Worm (Caenorhabditis elegans) whole organism, mixed stage, embryonic: ENCODE data around the gene sago-1.

Source experiments
- M03D4.4 ChIP-seq: sonication (generic microtip); optimal IDR thresholded peaks from 2 replicates; lab custom pipeline; 2017; ENCODE audit warnings: mild to moderate bottlenecking, missing genetic modification characterization, missing compliant biosample characterization
- bed-3 ChIP-seq: fragments of 200-800 bp; sonication (Bioruptor generic); optimal IDR thresholded peaks from 3 replicates; lab custom pipeline; 2018; ENCODE audit warnings: mild to moderate bottlenecking, missing genetic modification characterization, moderate library complexity, missing compliant biosample characterization
- blmp-1 ChIP-seq: fragments of 150-350 bp; optimal IDR thresholded peaks from 2 replicates; lab custom pipeline; 2014; ENCODE audit warnings: missing biosample characterization, missing genetic modification characterization
- ceh-43 ChIP-seq: fragments of 200-800 bp; sonication (Bioruptor generic); optimal IDR thresholded peaks from 2 replicates; lab custom pipeline; 2018; ENCODE audit warnings: mild to moderate bottlenecking, missing genetic modification characterization, moderate library complexity, missing compliant biosample characterization
- ceh-83 ChIP-seq: fragments of 200-800 bp; sonication (Bioruptor generic); optimal IDR thresholded peaks from 2 replicates; lab custom pipeline; 2018; ENCODE audit warnings: mild to moderate bottlenecking, missing genetic modification characterization, missing compliant biosample characterization
- cnd-1 ChIP-seq: fragments of 200-800 bp; sonication (Bioruptor generic); optimal IDR thresholded peaks from 2 replicates; lab custom pipeline; 2018; ENCODE audit warnings: mild to moderate bottlenecking, missing genetic modification characterization, missing compliant biosample characterization
- drap-1 ChIP-seq: fragments of 200-800 bp; sonication (Bioruptor generic); optimal IDR thresholded peaks from 3 replicates; lab custom pipeline; 2018; ENCODE audit warnings: mild to moderate bottlenecking, missing genetic modification characterization, missing compliant biosample characterization
- elt-1 ChIP-seq: sonication (generic microtip); optimal IDR thresholded peaks from 2 replicates; lab custom pipeline; 2017; ENCODE audit warnings: missing genetic modification characterization, mild to moderate bottlenecking, missing compliant biosample characterization, antibody characterized with exemption, moderate library complexity, borderline replicate concordance; ENCODE audit not compliant: insufficient read depth
- elt-3 ChIP-seq: fragments of 150-350 bp; optimal IDR thresholded peaks from 2 replicates; lab custom pipeline; 2014; ENCODE audit warnings: missing biosample characterization, missing genetic modification characterization
- flh-1 ChIP-seq: fragments of 200-800 bp; sonication (Bioruptor generic); optimal IDR thresholded peaks from 2 replicates; lab custom pipeline; 2018; ENCODE audit warnings: mild to moderate bottlenecking, missing genetic modification characterization, moderate library complexity, missing compliant biosample characterization
- ham-2 ChIP-seq: fragments of 200-800 bp; sonication (Bioruptor generic); optimal IDR thresholded peaks from 2 replicates; lab custom pipeline; 2018; ENCODE audit warnings: mild to moderate bottlenecking, missing genetic modification characterization, missing compliant biosample characterization
- hlh-1 ChIP-seq: fragments of 150-350 bp; optimal IDR thresholded peaks from 2 replicates; lab custom pipeline; 2014; ENCODE audit warnings: missing biosample characterization, missing genetic modification reagents, missing genetic modification characterization
- lin-13 ChIP-seq: fragments of 150-350 bp; optimal IDR thresholded peaks from 2 replicates; lab custom pipeline; 2014; ENCODE audit warnings: missing biosample characterization, missing genetic modification characterization
- lin-32 ChIP-seq: fragments of 200-800 bp; sonication (Bioruptor generic); optimal IDR thresholded peaks from 2 replicates; lab custom pipeline; 2018; ENCODE audit warnings: mild to moderate bottlenecking, missing genetic modification characterization, missing compliant biosample characterization
- lsy-2 ChIP-seq: fragments of 150-350 bp; optimal IDR thresholded peaks from 2 replicates; lab custom pipeline; 2014; ENCODE audit warnings: missing biosample characterization, missing genetic modification characterization
- mab-5 ChIP-seq: fragments of 150-350 bp; optimal IDR thresholded peaks from 2 replicates; lab custom pipeline; 2014; ENCODE audit warnings: missing biosample characterization, missing genetic modification characterization
- mep-1 ChIP-seq: fragments of 150-350 bp; optimal IDR thresholded peaks from 2 replicates; lab custom pipeline; 2017; ENCODE audit warnings: missing biosample characterization, missing genetic modification reagents, missing genetic modification characterization, inconsistent platforms
- mls-2 ChIP-seq: sonication (generic microtip); optimal IDR thresholded peaks from 2 replicates; lab custom pipeline; 2016; ENCODE audit warnings: mild to moderate bottlenecking, missing genetic modification characterization, moderate library complexity, missing compliant biosample characterization
- nhr-12 ChIP-seq: fragments of 150-350 bp; optimal IDR thresholded peaks from 2 replicates; lab custom pipeline; 2014; ENCODE audit warnings: missing biosample characterization, missing genetic modification characterization
- nhr-2 ChIP-seq: fragments of 150-350 bp; optimal IDR thresholded peaks from 2 replicates; lab custom pipeline; 2014; ENCODE audit warnings: missing biosample characterization, missing genetic modification characterization
- nhr-237 ChIP-seq: fragments of 150-350 bp; optimal IDR thresholded peaks from 2 replicates; lab custom pipeline; 2014; ENCODE audit warnings: missing biosample characterization, missing genetic modification characterization
- nhr-28 ChIP-seq: fragments of 150-350 bp; optimal IDR thresholded peaks from 2 replicates; lab custom pipeline; 2014; ENCODE audit warnings: missing biosample characterization, missing genetic modification characterization
- nhr-76 ChIP-seq: sonication (generic microtip); optimal IDR thresholded peaks from 2 replicates; lab custom pipeline; 2017; ENCODE audit warnings: missing biosample characterization, missing genetic modification characterization
- pha-4 ChIP-seq: fragments of 150-350 bp; optimal IDR thresholded peaks from 2 replicates; lab custom pipeline; 2018; ENCODE audit warnings: missing biosample characterization, missing genetic modification reagents, missing genetic modification characterization
- sem-2 ChIP-seq: fragments of 200-800 bp; sonication (Bioruptor generic); optimal IDR thresholded peaks from 2 replicates; lab custom pipeline; 2018; ENCODE audit warnings: mild to moderate bottlenecking, missing genetic modification characterization, missing compliant biosample characterization
- snpc-4 ChIP-seq: fragments of 150-350 bp; optimal IDR thresholded peaks from 2 replicates; lab custom pipeline; 2014; ENCODE audit warnings: missing biosample characterization, missing genetic modification characterization
- sptf-1 ChIP-seq: sonication (generic microtip); optimal IDR thresholded peaks from 2 replicates; lab custom pipeline; 2017; ENCODE audit warnings: mild to moderate bottlenecking, missing genetic modification characterization, moderate library complexity, missing compliant biosample characterization
- tbx-8 ChIP-seq: fragments of 200-800 bp; sonication (Bioruptor generic); optimal IDR thresholded peaks from 2 replicates; lab custom pipeline; 2018; ENCODE audit warnings: mild to moderate bottlenecking, missing genetic modification characterization, moderate library complexity, missing compliant biosample characterization
- unc-62 ChIP-seq: fragments of 150-350 bp; optimal IDR thresholded peaks from 2 replicates; lab custom pipeline; 2014; ENCODE audit warnings: missing biosample characterization, missing genetic modification reagents, missing genetic modification characterization
- zip-8 ChIP-seq: fragments of 150-350 bp; optimal IDR thresholded peaks from 2 replicates; lab custom pipeline; 2014; ENCODE audit warnings: missing biosample characterization, missing genetic modification characterization
- ztf-11 ChIP-seq: fragments of 150-350 bp; optimal IDR thresholded peaks from 2 replicates; lab custom pipeline; 2014; ENCODE audit warnings: missing biosample characterization, missing genetic modification characterization

Gene sago-1

DNA sequence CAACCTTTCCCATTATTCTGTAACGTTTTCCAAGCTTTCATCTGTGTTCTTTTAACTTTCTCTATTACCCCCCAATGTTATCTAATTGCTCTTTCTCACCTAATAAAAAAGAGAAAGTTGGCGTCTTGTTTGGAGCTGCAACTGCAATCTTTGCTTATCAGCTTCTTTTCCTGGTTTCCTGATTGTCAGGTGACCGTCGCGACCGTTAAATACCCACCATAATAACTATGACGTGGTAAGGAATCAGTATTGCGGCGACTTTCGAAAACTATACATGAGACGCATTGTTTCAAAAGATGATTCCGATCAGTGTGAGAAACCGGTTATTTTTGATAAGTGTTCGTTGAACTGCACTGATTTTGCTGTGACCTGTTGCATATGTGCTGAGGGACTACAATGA lies 28.4 kb upstream of the sago-1 start:
- no peak for TF ChIP-seq nhr-2 (tag; lab: Kevin White, UChicago)
- no peak for TF ChIP-seq flh-1 (GFP tag; lab: Kevin White, UChicago)
- no peak for TF ChIP-seq nhr-237
- no peak for TF ChIP-seq bed-3 (GFP tag; lab: Kevin White, UChicago)
- TF ChIP-seq sem-2: no peak

DNA sequence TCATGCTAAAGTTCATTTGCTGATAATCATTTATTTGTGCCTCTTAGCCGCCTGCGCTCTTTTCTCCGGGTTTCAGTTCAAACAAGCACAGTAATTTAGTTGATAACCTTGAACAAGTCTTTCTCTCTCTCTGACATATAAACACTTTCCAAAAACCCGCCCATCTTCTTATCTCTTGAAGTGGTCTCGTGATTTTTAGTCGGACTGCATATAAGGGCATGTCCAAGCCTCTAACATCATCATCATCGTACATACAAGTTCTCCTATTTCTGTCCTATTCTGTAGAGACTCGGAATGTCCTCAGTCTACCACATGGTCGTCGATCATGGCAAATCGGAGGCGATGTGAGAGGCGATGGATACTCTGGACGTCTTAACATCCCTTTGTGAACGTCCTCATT lies 27.4 kb upstream of the sago-1 start, which contains the start of gene F31F7.1:
Gene F31F7.1 (plus strand): TSS at position 235 of the 400 bp plus-strand sequence.
- TF ChIP-seq elt-1 (tag; lab: Kevin White, UChicago) (no peak), nhr-28 (tag; lab: Kevin White, UChicago) (no peak), elt-3 (tag; lab: Kevin White, UChicago) (no peak), nhr-12 (tag; lab: Kevin White, UChicago) (no peak), ceh-43 (GFP tag; lab: Kevin White, UChicago) (no peak), sptf-1 (tag; lab: Kevin White, UChicago) (no peak), lin-13 (tag; lab: Kevin White, UChicago) (no peak), pha-4 (tag; lab: Kevin White, UChicago) (no peak), M03D4.4 (tag; lab: Kevin White, UChicago) (no peak), hlh-1 (tag; lab: Kevin White, UChicago) (no peak), lin-32 (GFP tag; lab: Kevin White, UChicago) (no peak), blmp-1 (tag; lab: Kevin White, UChicago) (no peak), mep-1 (no peak), sem-2 (no peak), unc-62 (GFP tag; lab: Kevin White, UChicago) (no peak), tbx-8 (GFP tag; lab: Kevin White, UChicago) (no peak), ceh-83 (GFP tag; lab: Kevin White, UChicago) (no peak), mab-5 (tag; lab: Kevin White, UChicago) (no peak), cnd-1 (tag; lab: Kevin White, UChicago) (no peak), snpc-4 (tag; lab: Kevin White, UChicago) (no peak)

ce11 chrV:6277178-6277834 lies 26.3 kb upstream of the sago-1 start:
- no peak for TF ChIP-seq mep-1
- TF ChIP-seq mab-5 (tag; lab: Kevin White, UChicago): no peak
- TF ChIP-seq lin-13 (tag; lab: Kevin White, UChicago): no peak
- TF ChIP-seq ceh-43 (GFP tag; lab: Kevin White, UChicago): no peak
- TF ChIP-seq tbx-8 (GFP tag; lab: Kevin White, UChicago): no peak
- no peak for TF ChIP-seq lsy-2 (tag; lab: Kevin White, UChicago)
- TF ChIP-seq ztf-11 (tag; lab: Kevin White, UChicago): no peak
- TF ChIP-seq cnd-1 (tag; lab: Kevin White, UChicago): no peak
- no peak for TF ChIP-seq elt-1 (tag; lab: Kevin White, UChicago)
- TF ChIP-seq ceh-83 (GFP tag; lab: Kevin White, UChicago): no peak
- TF ChIP-seq nhr-76 (tag; lab: Kevin White, UChicago): no peak
- TF ChIP-seq nhr-12 (tag; lab: Kevin White, UChicago): no peak
- no peak for TF ChIP-seq pha-4 (tag; lab: Kevin White, UChicago)
- TF ChIP-seq zip-8 (tag; lab: Kevin White, UChicago): no peak
- TF ChIP-seq nhr-2 (tag; lab: Kevin White, UChicago): no peak
- no peak for TF ChIP-seq snpc-4 (tag; lab: Kevin White, UChicago)
- TF ChIP-seq unc-62 (GFP tag; lab: Kevin White, UChicago): no peak
- no peak for TF ChIP-seq drap-1 (GFP tag; lab: Kevin White, UChicago)

ce11 chrV:6278117-6279081 lies 25.2 kb upstream of the sago-1 start, which contains the start of gene fil-2:
fil-2 (plus strand) TSS chrV:6279031.
- no peak for TF ChIP-seq flh-1 (GFP tag; lab: Kevin White, UChicago)
- no peak for TF ChIP-seq mls-2 (tag; lab: Kevin White, UChicago)
- TF ChIP-seq cnd-1 (tag; lab: Kevin White, UChicago): no peak
- TF ChIP-seq hlh-1 (tag; lab: Kevin White, UChicago): no peak
- no peak for TF ChIP-seq nhr-2 (tag; lab: Kevin White, UChicago)
- no peak for TF ChIP-seq ceh-83 (GFP tag; lab: Kevin White, UChicago)
- no peak for TF ChIP-seq mep-1
- TF ChIP-seq elt-1 (tag; lab: Kevin White, UChicago): no peak
- no peak for TF ChIP-seq sem-2
- TF ChIP-seq ham-2 (GFP tag; lab: Kevin White, UChicago): no peak
- no peak for TF ChIP-seq bed-3 (GFP tag; lab: Kevin White, UChicago)
- TF ChIP-seq drap-1 (GFP tag; lab: Kevin White, UChicago): no peak
- no peak for TF ChIP-seq ceh-43 (GFP tag; lab: Kevin White, UChicago)
- TF ChIP-seq nhr-12 (tag; lab: Kevin White, UChicago): no peak
- TF ChIP-seq nhr-76 (tag; lab: Kevin White, UChicago): no peak
- TF ChIP-seq lin-13 (tag; lab: Kevin White, UChicago): no peak
